Fruit fly (Drosophila melanogaster): ENCODE results near the gene vret.

The vret gene

DNA sequence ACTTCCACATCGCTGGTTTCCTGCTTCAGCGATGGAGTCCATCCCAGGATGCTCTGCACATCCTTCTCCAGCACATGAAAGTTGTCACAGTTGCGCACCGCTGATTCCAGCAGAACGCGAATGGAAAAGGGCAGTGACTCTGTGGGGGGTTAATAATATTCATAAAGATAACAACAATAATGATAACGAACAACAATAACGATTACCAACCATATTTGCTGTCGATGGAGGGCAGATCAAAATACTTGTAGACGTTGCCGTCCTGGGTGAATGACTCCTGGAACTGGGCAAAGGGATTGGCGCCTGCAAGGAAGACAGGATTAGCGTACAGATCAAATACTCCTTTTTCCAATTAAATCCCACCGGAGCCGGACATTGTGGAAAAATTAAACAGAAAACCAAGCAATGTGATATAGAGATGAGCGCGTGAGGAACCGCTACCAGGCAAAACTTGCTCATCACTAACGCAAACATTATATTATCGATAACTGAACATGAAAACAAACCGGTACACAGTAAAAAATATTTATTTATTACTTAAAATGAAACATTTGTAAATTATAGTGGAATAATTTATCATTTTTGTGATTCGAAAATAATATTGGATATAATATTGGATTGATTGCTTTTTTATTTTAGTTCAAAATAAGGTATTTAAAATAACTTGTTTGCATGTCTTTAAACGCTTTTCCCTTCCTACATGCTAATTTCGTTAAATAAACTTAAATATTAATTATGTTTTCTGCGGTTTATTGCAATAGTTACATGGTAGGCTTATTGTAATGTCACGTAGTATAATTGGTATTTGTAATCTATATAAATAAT is 21.0 kb downstream of the vret start, which contains the start of gene Irp-1A (continued):
- TF ChIP-seq chinmo (GFP tag; IDR thresholded peaks at IDR 0.05; ENCODE audit: partially characterized antibody) (peak; percentile 89; the same call in 3 of the 4 replicates), CG3281 (GFP tag; optimal IDR thresholded peaks at IDR 0.05) (peak; percentile 76), CG7271 (tag; optimal IDR thresholded peaks at IDR 0.05) (peak; percentile 80), C15 (GFP tag; IDR thresholded peaks at IDR 0.05) (no peak), Vsx1 (GFP tag; optimal IDR thresholded peaks at IDR 0.05) (peak; percentile 57), CG17802 (tag; optimal IDR thresholded peaks at IDR 0.05) (no peak), CG15696 (tag; optimal IDR thresholded peaks at IDR 0.05) (peak; percentile 60), Hr78 (GFP tag; optimal IDR thresholded peaks at IDR 0.05) (peak in 1 of 2 experiments; percentile 23), fu2 (GFP tag; optimal IDR thresholded peaks at IDR 0.05) (no peak), CG2875 (GFP tag; optimal IDR thresholded peaks at IDR 0.05) (peak; percentile 44), CG2199 (GFP tag; IDR thresholded peaks at IDR 0.05) (no peak), row (GFP tag; IDR thresholded peaks at IDR 0.05) (peak; percentile 86), CG1647 (GFP tag; optimal IDR thresholded peaks at IDR 0.05) (peak; percentile 10), CG13624 (GFP tag; optimal IDR thresholded peaks at IDR 0.05) (peak; percentile 47), pho (GFP tag; optimal IDR thresholded peaks at IDR 0.05) (peak; percentile 52), CG5953 (GFP tag; IDR thresholded peaks at IDR 0.05) (no peak), CG4328 (GFP tag; optimal IDR thresholded peaks at IDR 0.05) (peak; percentile 51), h (optimal IDR thresholded peaks at IDR 0.05) (no peak), MBD-R2 (GFP tag; IDR thresholded peaks at IDR 0.05) (peak; percentile 82), Nf-YA (GFP tag; IDR thresholded peaks at IDR 0.05) (peak; percentile 15; the same call in 1 of the 2 replicates), bcd (GFP tag; optimal IDR thresholded peaks at IDR 0.05) (peak; percentile 55), CG3838 (GFP tag; optimal IDR thresholded peaks at IDR 0.05) (no peak), rib (GFP tag; IDR thresholded peaks at IDR 0.05) (0 out of 2 replicates have a peak, but pooled peaks have one; percentile 17), Trl (optimal IDR thresholded peaks at IDR 0.05) (no peak), Trl (GFP tag; optimal IDR thresholded peaks at IDR 0.05) (no peak), CG2712 (tag; optimal IDR thresholded peaks at IDR 0.05) (peak; percentile 85), CG14667 (GFP tag; IDR thresholded peaks at IDR 0.05) (peak; percentile 55; the same call in 1 of the 2 replicates), sima (GFP tag; optimal IDR thresholded peaks at IDR 0.05) (no peak), HLH54F (GFP tag; optimal IDR thresholded peaks at IDR 0.05) (peak; percentile 22), sug (tag; optimal IDR thresholded peaks at IDR 0.05) (peak; percentile 100), unc-4 (GFP tag; IDR thresholded peaks at IDR 0.05; ENCODE audit: partially characterized antibody) (peak; percentile 84), Adf1 (GFP tag; IDR thresholded peaks at IDR 0.05) (peak; percentile 45; the same call in 1 of the 2 replicates), CG14710 (tag; optimal IDR thresholded peaks at IDR 0.05) (peak; percentile 81), Taf1 (GFP tag; IDR thresholded peaks at IDR 0.05) (0 out of 2 replicates have a peak, but pooled peaks have one; percentile 26), CG9797 (GFP tag; optimal IDR thresholded peaks at IDR 0.05) (no peak), CG10979 (tag; optimal IDR thresholded peaks at IDR 0.05) (peak; percentile 80), tgo (GFP tag; IDR thresholded peaks at IDR 0.05) (peak; percentile 78), NC2β (GFP tag; optimal IDR thresholded peaks at IDR 0.05) (no peak), CG10147 (GFP tag; optimal IDR thresholded peaks at IDR 0.05) (peak; percentile 83), TFAM (GFP tag; optimal IDR thresholded peaks at IDR 0.05) (no peak), CG6175 (GFP tag; IDR thresholded peaks at IDR 0.05) (no peak), ham (GFP tag; IDR thresholded peaks at IDR 0.05) (no peak), CG16863 (GFP tag; optimal IDR thresholded peaks at IDR 0.05) (peak; percentile 22), CG7963 (GFP tag; IDR thresholded peaks at IDR 0.05; ENCODE audit: partially characterized antibody) (peak; percentile 65), Ets97D (GFP tag; optimal IDR thresholded peaks at IDR 0.05) (peak; percentile 52), ftz-f1 (GFP tag; optimal IDR thresholded peaks at IDR 0.05) (no peak), oc (tag; optimal IDR thresholded peaks at IDR 0.05) (peak; percentile 78), CG18764 (GFP tag; optimal IDR thresholded peaks at IDR 0.05) (peak; percentile 64), CG32532 (GFP tag; IDR thresholded peaks at IDR 0.05) (peak; percentile 89), Ets65A (GFP tag) (no peak)

Data from whole organism, embryonic.